Worm (Caenorhabditis elegans) whole organism, L4 larva: ENCODE data around the gene F54D10.7.
A peak's percentile ranks its signal among the peaks of the same experiment; 100 is the strongest.

Experiments
- Y105C5A.15 ChIP-seq: fragments of 200-800 bp; sonication (Bioruptor generic); IDR thresholded peaks from 2 replicates; pipeline ENCODE4 v1.3.6; 2022; ENCODE audit warnings: missing genetic modification characterization, missing compliant biosample characterization
- Y48G9A.11 ChIP-seq: fragments of 200-800 bp; sonication (Bioruptor generic); IDR thresholded peaks from 2 replicates; pipeline ENCODE4 v1.3.6; 2022; ENCODE audit warnings: missing genetic modification reagents, missing genetic modification characterization, missing compliant biosample characterization
- aha-1 ChIP-seq: fragments of 150-350 bp; peaks from one replicate; lab custom pipeline; 2014; ENCODE audit warnings: missing biosample characterization, missing genetic modification characterization
- unc-39 ChIP-seq: sonication (generic microtip); optimal IDR thresholded peaks from 2 replicates; lab custom pipeline; 2017; ENCODE audit warnings: missing biosample characterization, missing genetic modification characterization
- unc-62 ChIP-seq, 3 experiments: fragments of 150-350 bp in 1 of 3; sonication (generic microtip); optimal IDR thresholded peaks in 2 of 3; peaks in 1 of 3; 1 replicate in 1 of 3; 2 replicates in 2 of 3; lab custom pipeline; 2014 to 2017; ENCODE audit warnings: missing biosample characterization in 3 of 3, missing genetic modification characterization in 3 of 3, missing genetic modification reagents in 3 of 3, missing genotype in 1 of 3

The F54D10.7 gene

ce11 chrII:3771640-3772039 is 49.5 kb downstream of the F54D10.7 start:
- TF ChIP-seq Y48G9A.11 (no peak), unc-39 (tag; lab: Kevin White, UChicago) (no peak), Y105C5A.15 (GFP tag; lab: Robert Waterston, UW) (no peak), aha-1 (tag; lab: Kevin White, UChicago) (peak; percentile 32), unc-62 (GFP tag; optimal IDR thresholded peaks at IDR 0.05 in 1 of 2; lab: Kevin White, UChicago) (peak in 1 of 2 experiments; percentile 94), unc-62 (tag; optimal IDR thresholded peaks at IDR 0.05; lab: Kevin White, UChicago) (no peak)
- TF ChIP-seq, all 104 proteins: peak for 2
